Worm (Caenorhabditis elegans): Measurements from ENCODE around the gene twk-24.

- TF ChIP-seq T22C8.4 (GFP tag; IDR thresholded peaks at IDR 0.05) (no peak), klf-2 (GFP tag; conservative IDR thresholded peaks at IDR 0.05) (no peak), med-1 (GFP tag; optimal IDR thresholded peaks at IDR 0.05; ENCODE audit: insufficient read depth) (no peak)
Observed at ce11 chrV:12316076-12316475, 47.0 kb upstream of the twk-24 start.
